Fruit fly (Drosophila melanogaster) whole organism, embryonic: Measurements from ENCODE around the gene CG7551.

Source experiments
- CG10267 ChIP-seq: fragments of 200-800 bp; sonication (Bioruptor generic); optimal IDR thresholded peaks from 2 replicates; lab custom pipeline; 2018; ENCODE audit warnings: missing biosample characterization, mild to moderate bottlenecking, missing genetic modification characterization, moderate library complexity
- CG10274 ChIP-seq: fragments of 200-800 bp; sonication (Bioruptor generic); optimal IDR thresholded peaks from 3 replicates; lab custom pipeline; 2017; ENCODE audit warnings: missing biosample characterization, mild to moderate bottlenecking, missing genetic modification characterization
- CG11093 ChIP-seq: fragments of 200-800 bp; sonication (Bioruptor generic); IDR thresholded peaks from 3 replicates; pipeline ENCODE4 v1.3.6; 2022; ENCODE audit warnings: missing biosample characterization, missing genetic modification characterization
- CG11456 ChIP-seq: fragments of 200-800 bp; sonication (Bioruptor generic); IDR thresholded peaks from 3 replicates; pipeline ENCODE4 v1.3.6; 2022; ENCODE audit warnings: missing biosample characterization, missing genetic modification characterization
- CG12219 ChIP-seq: fragments of 200-800 bp; sonication (Bioruptor generic); optimal IDR thresholded peaks from 3 replicates; lab custom pipeline; 2018; ENCODE audit warnings: missing biosample characterization, mild to moderate bottlenecking, missing genetic modification characterization
- CG1233 ChIP-seq: fragments of 200-800 bp; sonication (Bioruptor generic); optimal IDR thresholded peaks from 4 replicates; lab custom pipeline; 2018; ENCODE audit warnings: missing biosample characterization, mild to moderate bottlenecking, missing genetic modification characterization
- CG12769 ChIP-seq: fragments of 200-800 bp; sonication (Bioruptor generic); optimal IDR thresholded peaks from 2 replicates; lab custom pipeline; 2019; ENCODE audit warnings: missing biosample characterization, mild to moderate bottlenecking, missing genetic modification characterization, moderate library complexity
- CG14710 ChIP-seq: fragments of 200-800 bp; sonication (Bioruptor generic); optimal IDR thresholded peaks from 3 replicates; lab custom pipeline; 2019; ENCODE audit warnings: missing biosample characterization, mild to moderate bottlenecking, missing genetic modification characterization, moderate library complexity
- CG15601 ChIP-seq: fragments of 200-800 bp; sonication (Bioruptor generic); optimal IDR thresholded peaks from 3 replicates; lab custom pipeline; 2019; ENCODE audit warnings: missing biosample characterization, mild to moderate bottlenecking, missing genetic modification characterization, moderate library complexity
- CG15696 ChIP-seq: fragments of 200-800 bp; sonication (Bioruptor generic); optimal IDR thresholded peaks from 2 replicates; lab custom pipeline; 2019; ENCODE audit warnings: missing biosample characterization, mild to moderate bottlenecking, missing genetic modification characterization, moderate library complexity
- CG1832 ChIP-seq: fragments of 200-800 bp; sonication (Bioruptor generic); optimal IDR thresholded peaks from 2 replicates; lab custom pipeline; 2017; ENCODE audit warnings: missing biosample characterization, mild to moderate bottlenecking, missing genetic modification characterization, inconsistent platforms
- CG2199 ChIP-seq: fragments of 200-800 bp; sonication (Bioruptor generic); IDR thresholded peaks from 3 replicates; pipeline ENCODE4 v1.3.6; 2022; ENCODE audit warnings: missing biosample characterization, missing genetic modification characterization
- CG2712 ChIP-seq: fragments of 200-800 bp; optimal IDR thresholded peaks from 3 replicates; lab custom pipeline; 2019; ENCODE audit warnings: missing biosample characterization, mild to moderate bottlenecking, missing genetic modification characterization, moderate library complexity
- CG31365 ChIP-seq: fragments of 200-800 bp; sonication (Bioruptor generic); optimal IDR thresholded peaks from 2 replicates; lab custom pipeline; 2018; ENCODE audit warnings: missing biosample characterization, mild to moderate bottlenecking, missing genetic modification characterization
- CG3847 ChIP-seq: fragments of 200-800 bp; sonication (Bioruptor generic); IDR thresholded peaks from 2 replicates; pipeline ENCODE4 v1.3.6; 2022; ENCODE audit warnings: missing biosample characterization, missing genetic modification characterization
- CG5245 ChIP-seq: fragments of 200-800 bp; sonication (Bioruptor generic); optimal IDR thresholded peaks from 3 replicates; lab custom pipeline; 2016; ENCODE audit warnings: missing biosample characterization, missing genetic modification characterization
- CG6683 ChIP-seq: fragments of 200-800 bp; sonication (Bioruptor generic); optimal IDR thresholded peaks from 2 replicates; lab custom pipeline; 2017; ENCODE audit warnings: missing biosample characterization, mild to moderate bottlenecking, missing genetic modification characterization, missing genetic modification reagents
- CG6813 ChIP-seq: fragments of 200-800 bp; sonication (Bioruptor generic); optimal IDR thresholded peaks from 2 replicates; lab custom pipeline; 2017; ENCODE audit warnings: missing biosample characterization, missing genetic modification characterization, mild to moderate bottlenecking, moderate library complexity, missing genetic modification reagents
- CG7372 ChIP-seq: fragments of 200-800 bp; sonication (Bioruptor generic); IDR thresholded peaks from 2 replicates; pipeline ENCODE4 v1.3.6; 2022; ENCODE audit warnings: missing biosample characterization, missing genetic modification characterization
- CG8388 ChIP-seq: fragments of 200-800 bp; sonication (Bioruptor generic); optimal IDR thresholded peaks from 2 replicates; lab custom pipeline; 2019; ENCODE audit warnings: missing biosample characterization, mild to moderate bottlenecking, missing genetic modification characterization, moderate library complexity
- CG8924 ChIP-seq: fragments of 200-800 bp; optimal IDR thresholded peaks from 3 replicates; lab custom pipeline; 2019; ENCODE audit warnings: missing biosample characterization, mild to moderate bottlenecking, missing genetic modification characterization, moderate library complexity
- Dip3 ChIP-seq: fragments of 200-800 bp; sonication (Bioruptor generic); optimal IDR thresholded peaks from 3 replicates; lab custom pipeline; 2016; ENCODE audit warnings: missing biosample characterization, missing genetic modification characterization
- Ets65A ChIP-seq: fragments of 200-800 bp; sonication (Bioruptor generic); peaks from one replicate; lab custom pipeline; 2016; ENCODE audit warnings: missing biosample characterization, missing genetic modification characterization
- HLH4C ChIP-seq: fragments of 200-800 bp; sonication (Bioruptor generic); IDR thresholded peaks from 3 replicates; pipeline ENCODE4 v1.3.6; 2022; ENCODE audit warnings: missing biosample characterization, missing genetic modification characterization; ENCODE audit not compliant: partially characterized antibody
- Hr39 ChIP-seq: fragments of >200 bp; optimal IDR thresholded peaks from 2 replicates; lab custom pipeline; 2017
- Hr78 ChIP-seq, 2 experiments: fragments of 200-800 bp in 1 of 2; fragments of >200 bp in 1 of 2; sonication (Bioruptor generic) in 1 of 2; optimal IDR thresholded peaks; 2 replicates each; lab custom pipeline; 2017 to 2019; ENCODE audit warnings: missing biosample characterization in 2 of 2, missing genetic modification characterization in 2 of 2, mild to moderate bottlenecking in 1 of 2, moderate library complexity in 1 of 2
- NFAT ChIP-seq: fragments of 200-800 bp; sonication (Bioruptor generic); IDR thresholded peaks from 2 replicates; pipeline ENCODE4 v1.3.6; 2022; ENCODE audit warnings: missing biosample characterization, missing genetic modification characterization
- Nf-YC ChIP-seq: fragments of 200-800 bp; optimal IDR thresholded peaks from 3 replicates; lab custom pipeline; 2019; ENCODE audit warnings: missing biosample characterization, mild to moderate bottlenecking, missing genetic modification characterization, moderate library complexity
- Sry-δ ChIP-seq: fragments of 200-800 bp; sonication (Bioruptor generic); optimal IDR thresholded peaks from 2 replicates; lab custom pipeline; 2016; ENCODE audit warnings: missing biosample characterization, missing genetic modification characterization
- amos ChIP-seq: fragments of 200-800 bp; sonication (Bioruptor generic); IDR thresholded peaks from 2 replicates; pipeline ENCODE4 v1.3.6; 2022; ENCODE audit warnings: missing biosample characterization, missing genetic modification characterization; ENCODE audit not compliant: partially characterized antibody
- ap ChIP-seq: fragments of 200-800 bp; sonication (Bioruptor generic); IDR thresholded peaks from 2 replicates; pipeline ENCODE4 v1.3.6; 2022; ENCODE audit warnings: missing biosample characterization, missing genetic modification characterization
- az2 ChIP-seq: fragments of 200-800 bp; sonication (Bioruptor generic); optimal IDR thresholded peaks from 3 replicates; lab custom pipeline; 2016; ENCODE audit warnings: missing biosample characterization, missing genetic modification characterization
- crc ChIP-seq: fragments of 200-800 bp; sonication (Bioruptor generic); optimal IDR thresholded peaks from 2 replicates; lab custom pipeline; 2016; ENCODE audit warnings: missing biosample characterization, missing genetic modification characterization
- da ChIP-seq: fragments of 200-800 bp; sonication (Bioruptor generic); optimal IDR thresholded peaks from 2 replicates; lab custom pipeline; 2016; ENCODE audit warnings: missing biosample characterization, missing genetic modification characterization
- en ChIP-seq: fragments of 200-800 bp; sonication (Bioruptor generic); optimal IDR thresholded peaks from 2 replicates; lab custom pipeline; 2016; ENCODE audit warnings: missing biosample characterization, missing genetic modification characterization
- fd102C ChIP-seq: fragments of 200-800 bp; sonication (Bioruptor generic); optimal IDR thresholded peaks from 2 replicates; lab custom pipeline; 2018; ENCODE audit warnings: missing biosample characterization, mild to moderate bottlenecking, missing genetic modification characterization, moderate library complexity
- fd3F ChIP-seq: fragments of 200-800 bp; sonication (Bioruptor generic); optimal IDR thresholded peaks from 2 replicates; lab custom pipeline; 2018; ENCODE audit warnings: missing biosample characterization, mild to moderate bottlenecking, missing genetic modification characterization, moderate library complexity
- fd96Cb ChIP-seq: fragments of 200-800 bp; sonication (Bioruptor generic); optimal IDR thresholded peaks from 2 replicates; lab custom pipeline; 2018; ENCODE audit warnings: missing biosample characterization, mild to moderate bottlenecking, missing genetic modification characterization, moderate library complexity
- ftz-f1 ChIP-seq: fragments of 200-800 bp; sonication (Bioruptor generic); optimal IDR thresholded peaks from 2 replicates; lab custom pipeline; 2016; ENCODE audit warnings: missing biosample characterization, missing genetic modification characterization
- her ChIP-seq: fragments of 200-800 bp; sonication (Bioruptor generic); optimal IDR thresholded peaks from 2 replicates; lab custom pipeline; 2016; ENCODE audit warnings: missing biosample characterization, missing genetic modification characterization
- insv ChIP-seq, 2 experiments: fragments of 200-800 bp; sonication (Bioruptor generic); optimal IDR thresholded peaks; 3 replicates each; lab custom pipeline; 2016 to 2018; ENCODE audit warnings: missing biosample characterization in 2 of 2, missing genetic modification characterization in 2 of 2
- lbe ChIP-seq: fragments of 200-800 bp; sonication (Bioruptor generic); optimal IDR thresholded peaks from 2 replicates; lab custom pipeline; 2016; ENCODE audit warnings: missing biosample characterization, mild to moderate bottlenecking, missing genetic modification characterization
- mld ChIP-seq: fragments of 200-800 bp; sonication (Bioruptor generic); IDR thresholded peaks from 3 replicates; pipeline ENCODE4 v1.3.6; 2022; ENCODE audit warnings: missing biosample characterization, missing genetic modification characterization; ENCODE audit not compliant: partially characterized antibody
- nom ChIP-seq: fragments of 200-800 bp; sonication (Bioruptor generic); optimal IDR thresholded peaks from 2 replicates; lab custom pipeline; 2017; ENCODE audit warnings: missing biosample characterization, missing genetic modification characterization, mild to moderate bottlenecking, moderate library complexity, missing genetic modification reagents
- rib ChIP-seq: fragments of 200-800 bp; sonication (Bioruptor generic); IDR thresholded peaks from 2 replicates; pipeline ENCODE4 v1.3.6; 2022; ENCODE audit warnings: missing biosample characterization, missing genetic modification characterization
- shn ChIP-seq: fragments of 200-800 bp; sonication (Bioruptor generic); optimal IDR thresholded peaks from 3 replicates; lab custom pipeline; 2016; ENCODE audit warnings: missing biosample characterization, missing genetic modification characterization
- sima ChIP-seq: fragments of 200-800 bp; sonication (Bioruptor generic); optimal IDR thresholded peaks from 2 replicates; lab custom pipeline; 2016; ENCODE audit warnings: missing biosample characterization, missing genetic modification characterization
- vfl ChIP-seq: fragments of 200-800 bp; sonication (Bioruptor generic); optimal IDR thresholded peaks from 2 replicates; lab custom pipeline; 2016; ENCODE audit warnings: missing biosample characterization, missing genetic modification characterization
- vvl ChIP-seq: fragments of 200-800 bp; sonication (Bioruptor generic); IDR thresholded peaks from 2 replicates; pipeline ENCODE4 v1.3.6; 2022; ENCODE audit warnings: missing biosample characterization, missing genetic modification characterization

The CG7551 gene

DNA sequence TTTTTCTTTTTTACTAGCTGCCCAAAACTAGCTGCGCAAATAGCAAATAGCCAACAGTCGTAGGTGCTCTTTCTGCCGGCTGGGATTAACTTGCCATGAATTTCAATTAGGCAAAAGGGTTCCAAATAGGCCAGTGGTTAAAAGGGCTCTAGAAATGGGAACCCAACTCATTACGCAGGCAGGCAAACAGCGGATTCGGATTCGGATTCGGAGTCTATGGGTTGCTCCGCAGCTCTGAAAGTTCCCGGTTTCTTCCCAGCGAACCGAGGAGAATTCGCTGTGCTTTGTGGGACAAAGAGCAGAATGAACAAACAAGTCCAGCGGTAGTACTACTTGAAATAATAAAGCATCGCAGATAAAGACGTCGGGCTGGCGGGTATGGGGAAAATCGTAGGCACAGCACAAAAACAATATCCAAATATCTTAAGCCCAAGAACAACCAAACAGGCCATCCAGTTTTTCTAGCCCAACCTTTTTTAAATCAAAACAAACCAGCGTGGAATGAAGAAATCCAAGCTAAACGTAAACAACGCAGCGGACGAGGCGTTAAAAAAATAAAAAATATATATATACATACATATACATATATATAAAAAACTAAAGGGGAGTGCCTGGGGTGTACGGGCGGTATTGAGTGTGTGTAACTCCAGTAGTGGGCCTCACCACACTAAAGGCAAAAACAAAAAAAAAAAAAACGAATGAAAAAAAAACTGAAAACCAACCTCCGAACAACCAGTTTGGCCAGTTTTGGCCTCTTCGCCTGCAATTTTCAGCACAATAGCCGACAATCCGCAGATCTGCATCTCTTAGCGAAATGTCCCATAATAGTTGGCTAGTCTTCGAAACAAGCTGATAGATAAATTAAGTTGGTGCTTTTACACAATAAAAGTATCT, 16.2 kb upstream of the CG7551 start:
- no peak for TF ChIP-seq Nf-YC (tag; lab: Kevin White, UChicago)
- TF ChIP-seq CG7372 (GFP tag; lab: Robert Waterston, UW), result no peak
- no peak for TF ChIP-seq CG5245
- no peak for TF ChIP-seq CG1233 (GFP tag; lab: Kevin White, UChicago)
- TF ChIP-seq da (GFP tag; lab: Kevin White, UChicago), result no peak
- no peak for TF ChIP-seq CG1832 (GFP tag; lab: Kevin White, UChicago)
- no peak for TF ChIP-seq HLH4C
- TF ChIP-seq ap, result no peak
- TF ChIP-seq en (GFP tag; lab: Kevin White, UChicago), result no peak
- no peak for TF ChIP-seq CG14710 (tag; lab: Kevin White, UChicago)
- no peak for TF ChIP-seq CG8388 (GFP tag; lab: Kevin White, UChicago)
- TF ChIP-seq CG15601 (tag; lab: Kevin White, UChicago), result no peak
- TF ChIP-seq Hr39 (lab: Kevin White, UChicago), result no peak
- TF ChIP-seq amos (GFP tag; lab: Robert Waterston, UW), result no peak
- no peak for TF ChIP-seq CG3847
- no peak for TF ChIP-seq crc (GFP tag; lab: Kevin White, UChicago)
- no peak for TF ChIP-seq CG6813 (GFP tag; lab: Kevin White, UChicago)
- TF ChIP-seq Hr78 (GFP tag; optimal IDR thresholded peaks at IDR 0.05; lab: Kevin White, UChicago), result no peak
- TF ChIP-seq CG10267 (tag; lab: Kevin White, UChicago), result no peak
- TF ChIP-seq sima (GFP tag; lab: Kevin White, UChicago), result no peak
- TF ChIP-seq CG10274 (GFP tag; lab: Kevin White, UChicago), result no peak
- no peak for TF ChIP-seq Ets65A
- TF ChIP-seq rib (GFP tag; lab: Robert Waterston, UW), result 0 out of 2 replicates have a peak, but pooled peaks have one; percentile 20
- TF ChIP-seq lbe (GFP tag; lab: Kevin White, UChicago), result no peak
- TF ChIP-seq CG12219 (GFP tag; lab: Kevin White, UChicago), result no peak
- TF ChIP-seq CG2199 (GFP tag; lab: Robert Waterston, UW), result 0 out of 3 replicates have a peak, but pooled peaks have one; percentile 20
- peak; percentile 17; the same call in 1 of the 2 replicates for TF ChIP-seq vvl (GFP tag; lab: Robert Waterston, UW)
- no peak for TF ChIP-seq az2 (GFP tag; lab: Kevin White, UChicago)
- peak; percentile 87 for TF ChIP-seq CG12769 (tag; lab: Kevin White, UChicago)
- no peak for TF ChIP-seq Sry-δ (GFP tag; lab: Kevin White, UChicago)
- TF ChIP-seq mld (GFP tag; lab: Robert Waterston, UW), result no peak
- TF ChIP-seq CG8924 (tag; lab: Kevin White, UChicago), result no peak
- no peak for TF ChIP-seq CG15696
- TF ChIP-seq nom (GFP tag; lab: Kevin White, UChicago), result peak; percentile 90
- peak; percentile 44; the same call in 1 of the 2 replicates for TF ChIP-seq NFAT
- no peak for TF ChIP-seq CG6683 (GFP tag; lab: Kevin White, UChicago)
- TF ChIP-seq fd96Cb, result no peak
- no peak for TF ChIP-seq shn
- TF ChIP-seq CG31365 (tag; lab: Kevin White, UChicago), result no peak
- no peak for TF ChIP-seq insv (GFP tag; optimal IDR thresholded peaks at IDR 0.05; lab: Kevin White, UChicago)
- TF ChIP-seq CG2712 (tag; lab: Kevin White, UChicago), result no peak
- TF ChIP-seq fd102C (GFP tag; lab: Kevin White, UChicago), result no peak
- TF ChIP-seq her (GFP tag; lab: Kevin White, UChicago), result no peak
- TF ChIP-seq Dip3 (GFP tag; lab: Kevin White, UChicago), result no peak
- no peak for TF ChIP-seq fd3F
- TF ChIP-seq CG11093, result no peak
- no peak for TF ChIP-seq vfl (GFP tag; lab: Kevin White, UChicago)
- TF ChIP-seq ftz-f1 (GFP tag; lab: Kevin White, UChicago), result no peak
- no peak for TF ChIP-seq CG11456
